Fruit fly (Drosophila melanogaster) Kc167 (cell line): Measurements from ENCODE around the gene CG12115.

Experiments
- Myc ChIP-seq: fragments of >200 bp; optimal IDR thresholded peaks from 2 replicates; lab custom pipeline; 2017; ENCODE audit warnings: missing external identifiers
- Sin3A ChIP-seq: fragments of >200 bp; optimal IDR thresholded peaks from 2 replicates; lab custom pipeline; 2018; ENCODE audit warnings: missing external identifiers
- h ChIP-seq: fragments of >200 bp; optimal IDR thresholded peaks from 3 replicates; lab custom pipeline; 2018; ENCODE audit warnings: missing external identifiers
- insv ChIP-seq: fragments of >200 bp; optimal IDR thresholded peaks from 3 replicates; lab custom pipeline; 2018; ENCODE audit warnings: missing external identifiers
- psq ChIP-seq: fragments of >200 bp; optimal IDR thresholded peaks from 2 replicates; lab custom pipeline; 2017; ENCODE audit warnings: missing external identifiers
- ttk ChIP-seq: sonication (Bioruptor generic); optimal IDR thresholded peaks from 2 replicates; lab custom pipeline; 2017; ENCODE audit warnings: missing external identifiers

Gene CG12115

DNA sequence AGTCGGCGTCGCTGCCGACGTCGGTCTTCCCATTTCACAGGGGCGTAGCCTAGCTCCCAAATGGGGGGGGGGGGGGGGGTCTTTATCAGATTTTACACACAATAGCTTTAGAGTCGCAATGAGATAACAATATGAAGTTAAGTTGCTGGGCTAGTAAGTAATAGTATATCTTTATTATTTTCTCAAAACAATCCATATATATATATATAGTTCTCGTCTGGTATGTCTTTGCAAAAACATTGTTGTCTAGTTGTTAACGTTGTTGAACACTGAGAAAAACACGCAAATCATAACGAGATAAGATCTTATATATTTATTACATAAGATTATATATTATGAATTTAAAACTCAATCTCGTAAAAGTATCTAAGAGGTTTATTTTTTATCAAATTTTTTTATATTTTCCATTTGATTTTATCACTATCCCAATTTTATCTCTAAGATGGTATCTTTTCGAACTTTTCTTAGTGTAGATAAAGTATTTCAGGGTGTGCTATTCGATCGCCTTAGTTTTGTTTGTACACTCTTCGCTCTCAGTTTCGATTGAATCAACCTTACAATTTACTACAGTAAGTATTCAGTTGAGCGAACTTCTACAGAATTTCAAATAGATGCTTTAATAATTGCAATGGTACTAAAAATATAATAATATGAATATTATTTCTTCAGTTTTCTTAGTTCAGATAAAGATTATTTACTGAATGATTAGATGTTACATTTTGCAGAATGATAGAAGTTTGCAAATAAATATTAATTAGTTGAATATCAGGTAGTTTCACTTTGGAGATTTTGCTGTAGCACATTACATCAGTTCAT is 11.7 kb upstream of the CG12115 start:
- TF ChIP-seq insv (no peak), psq (lab: Kevin White, UChicago) (no peak), h (no peak), Sin3A (lab: Kevin White, UChicago) (no peak), Myc (no peak), ttk (lab: Kevin White, UChicago) (no peak)

DNA sequence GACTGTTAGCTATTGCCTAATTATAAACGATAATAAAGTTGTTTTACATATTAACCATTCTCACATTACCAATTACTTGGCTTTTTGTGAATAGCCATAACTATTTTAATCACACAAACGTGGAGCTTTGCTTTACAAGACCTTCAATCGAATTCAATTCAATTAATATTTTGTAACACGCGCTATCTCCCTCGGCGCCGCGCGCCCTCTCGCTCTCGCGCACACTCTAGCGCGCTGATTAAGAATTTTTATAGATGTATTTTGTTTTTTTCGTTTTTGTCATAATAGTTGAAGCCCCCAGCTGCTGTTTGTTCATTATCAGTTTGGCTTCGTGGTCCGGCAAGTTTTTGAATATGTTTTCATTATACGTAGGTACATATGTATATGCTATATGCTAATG is 10.7 kb upstream of the CG12115 start:
- TF ChIP-seq Myc: no peak
- no peak for TF ChIP-seq insv
- no peak for TF ChIP-seq ttk (lab: Kevin White, UChicago)
- TF ChIP-seq h: no peak
- TF ChIP-seq psq (lab: Kevin White, UChicago): no peak
- TF ChIP-seq Sin3A (lab: Kevin White, UChicago): no peak

DNA sequence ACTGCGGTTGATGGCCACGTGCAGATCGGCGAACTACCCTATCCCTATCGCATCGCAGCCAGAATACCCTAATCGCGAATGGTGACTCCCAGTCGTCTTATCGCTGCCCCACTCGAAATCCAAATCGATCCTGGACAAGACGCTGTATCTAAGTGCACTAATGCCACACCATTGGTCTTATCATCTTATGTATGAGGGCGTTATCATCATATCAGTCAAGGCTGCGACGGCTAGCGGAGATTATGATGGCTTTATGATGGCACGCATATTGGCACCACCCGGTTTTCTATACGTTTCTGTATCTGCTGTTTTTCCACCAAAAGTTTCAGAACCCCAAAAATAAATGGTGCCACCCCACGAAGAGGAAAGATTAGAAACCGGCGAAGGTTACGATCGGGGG is 9.8 kb upstream of the CG12115 start:
- TF ChIP-seq Myc (no peak), h (no peak), psq (lab: Kevin White, UChicago) (no peak), insv (no peak), Sin3A (lab: Kevin White, UChicago) (no peak), ttk (lab: Kevin White, UChicago) (no peak)

dm6 chrX:9196362-9196761 is 6.0 kb upstream of the CG12115 start, which contains the start of gene CG12118:
Gene CG12118, minus strand, starts transcription at chrX:9196414.
- TF ChIP-seq Myc (no peak), ttk (lab: Kevin White, UChicago) (no peak), Sin3A (lab: Kevin White, UChicago) (no peak), insv (no peak), psq (lab: Kevin White, UChicago) (no peak), h (no peak)

DNA sequence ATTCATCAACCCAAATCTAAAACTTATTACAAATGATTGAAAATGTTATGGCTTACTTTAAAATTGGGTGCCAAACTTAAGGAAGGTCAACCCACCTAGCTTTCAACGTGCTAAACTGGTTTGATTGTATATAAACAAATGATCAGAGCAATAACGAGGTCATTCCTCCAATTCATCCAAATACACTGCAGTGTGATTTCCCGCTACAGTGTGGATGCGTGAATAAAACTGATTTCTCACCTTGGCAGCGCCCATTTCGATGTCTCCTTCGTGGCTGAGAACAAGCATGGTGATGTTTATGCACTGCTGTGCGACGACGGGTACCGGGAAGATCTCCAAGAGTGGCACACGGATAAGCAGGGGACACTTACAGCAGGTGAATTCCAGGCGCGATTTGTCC is 4.9 kb upstream of the CG12115 start:
- TF ChIP-seq ttk (lab: Kevin White, UChicago): no peak
- TF ChIP-seq insv: no peak
- TF ChIP-seq h: no peak
- TF ChIP-seq Sin3A (lab: Kevin White, UChicago): no peak
- no peak for TF ChIP-seq psq (lab: Kevin White, UChicago)
- TF ChIP-seq Myc: no peak

DNA sequence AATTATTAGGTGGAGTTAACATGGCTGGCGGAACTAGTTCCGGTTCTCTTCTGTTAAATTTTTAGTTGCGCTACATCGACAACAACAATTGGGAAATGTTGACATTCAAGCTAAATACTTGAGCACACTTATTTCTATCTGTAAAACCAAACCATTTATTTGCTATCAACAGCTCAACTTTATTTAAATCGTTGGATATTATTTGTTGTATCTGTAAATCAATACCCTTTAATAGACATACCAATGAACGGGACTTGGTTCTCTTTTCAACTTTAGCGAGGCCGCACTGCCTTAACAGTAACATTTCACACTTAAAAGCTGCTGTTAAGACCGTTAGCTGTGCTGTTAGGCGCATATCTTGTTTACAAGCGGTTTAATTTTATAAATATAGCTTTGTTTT is 3.2 kb upstream of the CG12115 start, which contains the start of gene CG12106:
Gene CG12106 (plus strand): TSS at position 295 of the 400 bp plus-strand sequence.
- TF ChIP-seq psq (lab: Kevin White, UChicago) (no peak), ttk (lab: Kevin White, UChicago) (no peak), h (no peak), Sin3A (lab: Kevin White, UChicago) (no peak), Myc (no peak), insv (no peak)

dm6 chrX:9192429-9192828 is 2.0 kb upstream of the CG12115 start, which contains the start of gene CG12056:
Gene CG12056, plus strand, starts transcription at chrX:9192669.
- TF ChIP-seq h: no peak
- TF ChIP-seq Myc: no peak
- TF ChIP-seq insv: no peak
- TF ChIP-seq ttk (lab: Kevin White, UChicago): no peak

DNA sequence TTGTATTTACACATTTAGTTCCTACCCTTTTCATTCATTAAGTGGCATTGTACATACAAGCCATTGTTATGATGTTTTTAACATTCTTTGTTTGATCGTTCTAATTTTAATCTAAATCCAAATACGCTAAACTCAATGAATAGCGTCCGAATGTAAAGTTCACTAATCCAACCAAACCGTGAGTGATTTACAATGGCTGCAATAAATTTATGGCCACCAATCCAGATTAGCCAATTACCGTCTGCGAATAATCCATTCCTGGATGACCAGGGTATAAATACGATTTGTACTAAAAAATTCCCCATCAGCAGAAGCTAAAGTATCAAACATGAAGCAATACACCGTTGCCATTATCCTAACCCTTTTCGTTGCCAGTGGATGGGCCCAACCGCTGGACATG is 952 bp upstream of the CG12115 start, which contains the start of gene CG12057:
Gene CG12057 (plus strand): TSS at position 301 of the 400 bp plus-strand sequence.
- no peak for TF ChIP-seq h
- no peak for TF ChIP-seq insv
- no peak for TF ChIP-seq Sin3A (lab: Kevin White, UChicago)

DNA sequence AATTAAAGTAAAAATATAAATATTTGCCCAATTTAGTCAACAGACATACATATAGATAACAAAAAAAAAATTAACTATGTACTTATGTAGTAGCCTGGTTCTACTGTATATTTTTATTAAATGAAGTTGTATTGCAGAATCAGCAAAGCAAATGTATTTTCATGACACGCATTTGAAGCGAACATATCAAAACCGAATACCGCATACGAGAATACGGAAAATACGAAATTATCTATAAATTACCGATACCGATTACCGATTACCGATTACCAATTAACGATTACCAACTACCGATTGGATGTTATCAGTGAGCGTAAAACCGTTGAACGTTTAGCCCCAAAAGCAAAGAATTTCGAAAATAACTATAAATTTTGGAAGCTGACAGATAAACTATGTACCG is 3.0 kb downstream of the CG12115 start:
- TF ChIP-seq Sin3A (lab: Kevin White, UChicago) (no peak), h (no peak), psq (lab: Kevin White, UChicago) (no peak), Myc (no peak), ttk (lab: Kevin White, UChicago) (no peak), insv (no peak)

DNA sequence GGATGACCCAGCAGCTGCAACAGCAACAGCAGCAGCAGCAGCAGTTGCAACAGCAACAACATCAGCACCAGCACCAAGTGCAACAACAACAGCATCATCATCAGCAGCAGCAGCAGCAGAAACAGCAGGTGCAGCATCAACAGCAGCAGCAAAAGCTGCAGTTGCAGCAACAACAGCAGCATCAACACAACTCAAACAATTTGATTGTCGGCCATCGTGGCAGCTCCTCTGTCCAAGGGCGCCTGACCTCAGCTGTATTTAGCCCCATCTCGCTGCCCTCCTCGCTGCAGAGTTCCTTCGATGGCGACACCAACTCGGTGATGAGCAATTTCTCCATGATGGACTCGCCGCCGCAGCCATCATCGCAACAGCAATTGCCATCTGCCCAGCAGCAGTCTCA is 22.1 kb downstream of the CG12115 start:
- no peak for TF ChIP-seq psq (lab: Kevin White, UChicago)
- no peak for TF ChIP-seq insv
- no peak for TF ChIP-seq h
- no peak for TF ChIP-seq Myc
- TF ChIP-seq ttk (lab: Kevin White, UChicago): no peak
- no peak for TF ChIP-seq Sin3A (lab: Kevin White, UChicago)

DNA sequence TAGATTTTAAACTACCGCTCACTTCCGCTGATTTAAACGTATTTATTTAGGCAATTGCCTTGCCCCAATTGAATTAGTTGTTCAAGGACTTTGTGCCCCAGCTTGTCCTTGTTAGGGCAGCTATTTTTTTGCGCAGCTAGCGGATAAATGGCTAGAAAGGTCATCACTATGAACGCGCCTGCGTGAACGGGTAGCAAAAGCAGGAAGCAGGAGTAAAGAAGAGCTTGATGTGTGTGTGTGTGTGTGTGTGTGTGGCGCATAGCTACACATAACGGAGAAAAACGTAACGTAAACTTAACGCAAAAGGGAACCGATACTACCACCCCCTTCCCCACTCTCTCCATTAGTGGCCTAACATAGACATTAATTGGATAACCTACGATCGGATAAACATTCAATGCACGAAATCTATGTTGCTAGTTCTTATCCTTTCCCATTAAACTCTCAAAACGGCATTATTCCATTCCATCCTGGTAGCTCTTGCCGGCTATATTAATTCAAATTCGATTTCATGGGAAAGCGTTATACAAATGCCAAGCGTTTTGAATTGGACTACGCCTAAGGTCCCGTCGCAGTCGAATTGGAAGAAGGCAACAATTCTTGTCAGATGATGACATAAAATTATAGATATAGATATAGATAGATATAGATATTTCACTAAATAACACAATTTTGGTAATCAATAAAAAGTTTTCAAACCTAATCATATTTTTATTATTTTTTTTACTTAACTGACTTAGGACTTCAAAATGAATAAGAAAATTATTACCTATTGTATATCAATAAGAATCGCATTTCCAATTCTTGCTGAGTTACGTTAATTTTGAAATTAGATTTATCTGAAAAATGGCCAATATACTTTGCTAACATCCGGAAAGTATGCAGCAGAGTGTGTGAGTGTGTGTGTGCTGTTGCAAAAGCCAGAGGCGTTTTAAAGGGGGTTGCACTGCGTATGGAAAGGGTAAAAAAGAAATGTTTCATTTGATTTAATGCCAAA is 25.6 kb downstream of the CG12115 start:
- TF ChIP-seq insv (no peak), ttk (lab: Kevin White, UChicago) (no peak), Sin3A (lab: Kevin White, UChicago) (no peak), Myc (no peak), psq (lab: Kevin White, UChicago) (no peak), h (no peak)
